Worm (Caenorhabditis elegans) whole organism, L4/young adult: ENCODE measurements around the gene Y113G7A.22.

Experiments
- W03F9.2 ChIP-seq: fragments of 150-350 bp; optimal IDR thresholded peaks from 2 replicates; lab custom pipeline; 2014; ENCODE audit warnings: missing biosample characterization, missing genetic modification characterization
- dao-5 ChIP-seq: sonication (generic microtip); optimal IDR thresholded peaks from 2 replicates; lab custom pipeline; 2016; ENCODE audit warnings: missing genotype, missing genetic modification characterization, moderate library complexity, missing compliant biosample characterization

DNA sequence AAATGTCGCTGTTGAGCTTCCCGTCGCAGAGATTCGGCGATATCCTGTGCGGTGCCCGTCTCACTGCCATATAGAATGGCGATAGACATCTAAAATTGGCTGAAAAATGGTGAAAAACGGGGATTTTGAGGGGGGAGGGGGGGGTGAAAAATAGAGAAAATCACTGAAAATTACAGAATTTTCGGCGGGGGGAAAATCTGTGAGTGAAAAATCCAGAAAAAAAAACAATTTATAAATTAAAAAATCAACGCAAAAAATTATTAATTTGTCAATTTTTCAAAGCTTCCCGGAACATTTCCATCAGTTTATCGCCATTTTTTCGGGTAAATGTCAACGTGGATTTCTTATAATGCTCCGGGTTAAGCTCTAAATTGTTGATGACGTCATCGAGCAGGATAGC is 47.5 kb downstream of the Y113G7A.22 start, which contains the start of gene fre-1:
- TF ChIP-seq dao-5 (tag; lab: Kevin White, UChicago) (no peak), W03F9.2 (tag; lab: Kevin White, UChicago) (no peak)
